Worm (Caenorhabditis elegans) whole organism, L2 larva: ENCODE results near the gene scl-23.

Experiments
- C34F6.9 ChIP-seq: fragments of 150-350 bp; optimal IDR thresholded peaks from 2 replicates; lab custom pipeline; 2014; ENCODE audit warnings: missing biosample characterization, missing genetic modification characterization
- F13H6.1 ChIP-seq: sonication (generic microtip); optimal IDR thresholded peaks from 2 replicates; lab custom pipeline; 2016; ENCODE audit warnings: missing genetic modification characterization, missing compliant biosample characterization
- R02D3.7 ChIP-seq: fragments of 150-350 bp; optimal IDR thresholded peaks from 2 replicates; lab custom pipeline; 2014; ENCODE audit warnings: missing biosample characterization, missing genetic modification characterization
- Y55F3AM.14 ChIP-seq: fragments of 200-800 bp; sonication (Bioruptor generic); optimal IDR thresholded peaks from 2 replicates; lab custom pipeline; 2018; ENCODE audit warnings: mild to moderate bottlenecking, missing genetic modification characterization, missing compliant biosample characterization
- ZK546.5 ChIP-seq: sonication (generic microtip); optimal IDR thresholded peaks from 2 replicates; lab custom pipeline; 2017; ENCODE audit warnings: missing biosample characterization, missing genetic modification characterization
- alr-1 ChIP-seq: fragments of 150-350 bp; optimal IDR thresholded peaks from 2 replicates; lab custom pipeline; 2014; ENCODE audit warnings: missing biosample characterization, missing genetic modification characterization
- aly-2 ChIP-seq: fragments of 150-350 bp; optimal IDR thresholded peaks from 2 replicates; lab custom pipeline; 2014; ENCODE audit warnings: missing biosample characterization, missing genetic modification characterization
- ama-1 ChIP-seq: fragments of 150-350 bp; optimal IDR thresholded peaks from 2 replicates; lab custom pipeline; 2018; ENCODE audit warnings: inconsistent platforms
- blmp-1 ChIP-seq: sonication (generic microtip); optimal IDR thresholded peaks from 2 replicates; lab custom pipeline; 2017; ENCODE audit warnings: missing genetic modification characterization, mild to moderate bottlenecking, missing compliant biosample characterization, antibody characterized with exemption, moderate library complexity; ENCODE audit not compliant: insufficient read depth
- ceh-16 ChIP-seq: fragments of 150-350 bp; optimal IDR thresholded peaks from 2 replicates; lab custom pipeline; 2014; ENCODE audit warnings: missing biosample characterization, missing genetic modification characterization
- ceh-82 ChIP-seq: fragments of 150-350 bp; optimal IDR thresholded peaks from 2 replicates; lab custom pipeline; 2014; ENCODE audit warnings: missing biosample characterization, missing genetic modification characterization
- crh-2 ChIP-seq: sonication (generic microtip); optimal IDR thresholded peaks from 2 replicates; lab custom pipeline; 2017; ENCODE audit warnings: missing biosample characterization, missing genetic modification characterization
- dmd-4 ChIP-seq: sonication (generic microtip); optimal IDR thresholded peaks from 2 replicates; lab custom pipeline; 2017; ENCODE audit warnings: missing biosample characterization, missing genetic modification characterization
- elt-1 ChIP-seq: fragments of 150-350 bp; optimal IDR thresholded peaks from 2 replicates; lab custom pipeline; 2014; ENCODE audit warnings: missing biosample characterization, missing genetic modification characterization
- elt-3 ChIP-seq: sonication (generic microtip); optimal IDR thresholded peaks from 2 replicates; lab custom pipeline; 2017; ENCODE audit warnings: missing biosample characterization, missing genetic modification characterization
- fos-1 ChIP-seq: fragments of 150-350 bp; optimal IDR thresholded peaks from 2 replicates; lab custom pipeline; 2014; ENCODE audit warnings: missing biosample characterization, missing genetic modification characterization
- lin-11 ChIP-seq: fragments of 150-350 bp; sonication (generic microtip); optimal IDR thresholded peaks from 2 replicates; lab custom pipeline; 2014; ENCODE audit warnings: missing biosample characterization, missing genetic modification characterization, inconsistent platforms, mixed read lengths
- lin-13 ChIP-seq: fragments of 150-350 bp; optimal IDR thresholded peaks from 2 replicates; lab custom pipeline; 2014; ENCODE audit warnings: missing biosample characterization, missing genetic modification reagents, missing genetic modification characterization
- lin-39 ChIP-seq: fragments of 150-350 bp; optimal IDR thresholded peaks from 2 replicates; lab custom pipeline; 2014; ENCODE audit warnings: missing biosample characterization, missing genetic modification reagents, missing genetic modification characterization
- mab-5 ChIP-seq: fragments of 150-350 bp; optimal IDR thresholded peaks from 2 replicates; lab custom pipeline; 2014; ENCODE audit warnings: missing biosample characterization, missing genetic modification characterization
- mdl-1 ChIP-seq, 2 experiments: fragments of 150-350 bp in 1 of 2; sonication (generic microtip) in 1 of 2; optimal IDR thresholded peaks; 2 replicates each; lab custom pipeline; 2017; ENCODE audit warnings: missing biosample characterization in 2 of 2, missing genetic modification characterization in 2 of 2
- nhr-10 ChIP-seq: sonication (generic microtip); optimal IDR thresholded peaks from 2 replicates; lab custom pipeline; 2017; ENCODE audit warnings: missing biosample characterization, missing genetic modification characterization
- nhr-11 ChIP-seq: fragments of 150-350 bp; optimal IDR thresholded peaks from 2 replicates; lab custom pipeline; 2014; ENCODE audit warnings: missing biosample characterization, missing genetic modification characterization
- nhr-129 ChIP-seq: fragments of 150-350 bp; optimal IDR thresholded peaks from 2 replicates; lab custom pipeline; 2014; ENCODE audit warnings: missing biosample characterization, missing genetic modification characterization
- nhr-23 ChIP-seq: fragments of 150-350 bp; optimal IDR thresholded peaks from 2 replicates; lab custom pipeline; 2014; ENCODE audit warnings: missing biosample characterization, missing genetic modification reagents, missing genetic modification characterization
- nhr-25 ChIP-seq: fragments of 150-350 bp; sonication (generic microtip); optimal IDR thresholded peaks from 3 replicates; lab custom pipeline; 2014; ENCODE audit warnings: missing biosample characterization, missing genetic modification characterization
- nhr-6 ChIP-seq: fragments of 150-350 bp; optimal IDR thresholded peaks from 2 replicates; lab custom pipeline; 2014; ENCODE audit warnings: missing biosample characterization, missing genetic modification characterization
- peb-1 ChIP-seq: fragments of 150-350 bp; optimal IDR thresholded peaks from 2 replicates; lab custom pipeline; 2014; ENCODE audit warnings: missing biosample characterization, missing genetic modification characterization
- sem-4 ChIP-seq: fragments of 150-350 bp; optimal IDR thresholded peaks from 2 replicates; lab custom pipeline; 2014; ENCODE audit warnings: missing biosample characterization, missing genetic modification reagents, missing genetic modification characterization
- skn-1 ChIP-seq: sonication (generic microtip); optimal IDR thresholded peaks from 2 replicates; lab custom pipeline; 2017; ENCODE audit warnings: missing biosample characterization, missing genetic modification characterization
- sma-3 ChIP-seq: sonication (generic microtip); optimal IDR thresholded peaks from 2 replicates; lab custom pipeline; 2016; ENCODE audit warnings: missing genetic modification reagents, missing genetic modification characterization, missing compliant biosample characterization
- sma-9 ChIP-seq, 2 experiments: fragments of 150-350 bp in 1 of 2; sonication (generic microtip) in 1 of 2; optimal IDR thresholded peaks; 2 replicates each; lab custom pipeline; 2014 to 2016; ENCODE audit warnings: missing genetic modification characterization in 2 of 2, mild to moderate bottlenecking in 1 of 2, missing biosample characterization in 1 of 2, missing compliant biosample characterization in 1 of 2, missing genetic modification reagents in 1 of 2, moderate library complexity in 1 of 2
- snpc-4 ChIP-seq: fragments of 150-350 bp; optimal IDR thresholded peaks from 2 replicates; lab custom pipeline; 2014; ENCODE audit warnings: missing biosample characterization, missing genetic modification characterization
- unc-55 ChIP-seq: fragments of 150-350 bp; sonication (generic microtip); optimal IDR thresholded peaks from 3 replicates; lab custom pipeline; 2014; ENCODE audit warnings: missing biosample characterization, missing genetic modification reagents, missing genetic modification characterization
- unc-62 ChIP-seq: fragments of 150-350 bp; optimal IDR thresholded peaks from 2 replicates; lab custom pipeline; 2014; ENCODE audit warnings: missing biosample characterization, missing genetic modification reagents, missing genetic modification characterization
- zag-1 ChIP-seq: fragments of 150-350 bp; optimal IDR thresholded peaks from 2 replicates; lab custom pipeline; 2014; ENCODE audit warnings: missing biosample characterization, missing genetic modification characterization
- ztf-1 ChIP-seq: fragments of 200-800 bp; sonication (Bioruptor generic); conservative IDR thresholded peaks from 2 replicates; pipeline ENCODE4 v1.3.6; 2022; ENCODE audit warnings: missing genetic modification characterization, missing compliant biosample characterization
- ztf-11 ChIP-seq: sonication (generic microtip); optimal IDR thresholded peaks from 2 replicates; lab custom pipeline; 2017; ENCODE audit warnings: missing biosample characterization, missing genetic modification characterization
- ztf-4 ChIP-seq: fragments of 150-350 bp; optimal IDR thresholded peaks from 2 replicates; lab custom pipeline; 2014; ENCODE audit warnings: missing biosample characterization, missing genetic modification characterization

scl-23 gene

DNA sequence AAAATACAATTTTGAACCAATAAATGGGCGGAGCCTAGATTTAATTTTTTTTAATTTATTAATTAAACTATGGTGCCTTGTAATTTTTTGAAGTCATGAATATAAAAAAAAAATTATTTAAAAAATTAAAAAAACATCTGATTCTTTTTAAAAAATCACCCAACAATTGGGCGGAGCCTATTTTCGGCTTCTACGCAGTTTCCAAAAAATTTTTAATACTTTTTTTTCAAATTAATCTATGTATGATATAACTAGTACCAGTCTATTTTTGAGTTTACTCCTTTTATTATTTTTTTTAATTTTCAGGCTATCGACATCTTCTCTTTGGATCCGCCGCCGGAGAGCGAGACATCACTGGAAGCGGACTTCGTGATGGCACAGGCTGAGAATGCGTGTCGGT lies 1.8 kb upstream of the scl-23 start, which contains the start of gene tpa-1:
Gene tpa-1, plus strand, starts transcription at position 301 of the 400 bp plus-strand sequence.
- TF ChIP-seq snpc-4 = no peak
- TF ChIP-seq nhr-23 (tag; lab: Kevin White, UChicago) = no peak
- no peak for TF ChIP-seq elt-3 (tag; lab: Kevin White, UChicago)
- no peak for TF ChIP-seq R02D3.7 (tag; lab: Kevin White, UChicago)
- no peak for TF ChIP-seq sma-9 (GFP tag; optimal IDR thresholded peaks at IDR 0.05; lab: Kevin White, UChicago)
- TF ChIP-seq sma-9 (tag; optimal IDR thresholded peaks at IDR 0.05; lab: Kevin White, UChicago) = no peak
- TF ChIP-seq lin-13 = no peak
- TF ChIP-seq nhr-6 = no peak
- no peak for TF ChIP-seq ztf-11 (tag; lab: Kevin White, UChicago)
- no peak for TF ChIP-seq fos-1 (tag; lab: Kevin White, UChicago)
- no peak for TF ChIP-seq lin-39 (tag; lab: Kevin White, UChicago)
- TF ChIP-seq nhr-11 (tag; lab: Kevin White, UChicago) = no peak
- TF ChIP-seq blmp-1 (tag; lab: Kevin White, UChicago) = no peak
- no peak for TF ChIP-seq unc-62 (GFP tag; lab: Kevin White, UChicago)
- no peak for TF ChIP-seq ztf-4 (tag; lab: Kevin White, UChicago)
- TF ChIP-seq ztf-1 = no peak
- no peak for TF ChIP-seq mdl-1 (tag; optimal IDR thresholded peaks at IDR 0.05; lab: Kevin White, UChicago)
- no peak for TF ChIP-seq aly-2 (tag; lab: Kevin White, UChicago)
- TF ChIP-seq alr-1 = no peak
- TF ChIP-seq skn-1 (tag; lab: Kevin White, UChicago) = no peak

DNA sequence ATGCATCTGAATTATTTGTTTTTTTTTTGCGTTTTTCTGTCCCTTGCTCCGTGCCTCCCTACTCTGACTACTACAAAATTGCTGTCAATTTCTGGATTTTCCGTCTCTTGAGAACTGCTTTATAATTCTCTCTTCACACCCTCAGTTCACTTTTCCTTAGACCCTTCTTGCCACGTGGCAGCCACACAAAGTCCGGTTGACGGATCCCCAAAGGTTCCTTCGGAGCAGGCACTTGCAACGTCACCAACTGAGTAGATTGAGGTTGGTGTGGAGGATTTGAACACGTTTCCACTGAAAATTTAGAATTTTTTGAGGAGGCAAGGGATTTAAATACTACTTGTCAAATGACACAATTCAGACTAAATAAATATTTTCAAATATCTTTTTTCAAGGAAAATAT lies 3.1 kb downstream of the scl-23 start:
- TF ChIP-seq unc-55 (GFP tag; lab: Kevin White, UChicago) (no peak), nhr-10 (tag; lab: Kevin White, UChicago) (no peak), mab-5 (tag; lab: Kevin White, UChicago) (no peak), ceh-16 (no peak), sem-4 (no peak), nhr-6 (no peak), alr-1 (no peak), Y55F3AM.14 (GFP tag; lab: Kevin White, UChicago) (no peak), nhr-23 (tag; lab: Kevin White, UChicago) (no peak)

DNA sequence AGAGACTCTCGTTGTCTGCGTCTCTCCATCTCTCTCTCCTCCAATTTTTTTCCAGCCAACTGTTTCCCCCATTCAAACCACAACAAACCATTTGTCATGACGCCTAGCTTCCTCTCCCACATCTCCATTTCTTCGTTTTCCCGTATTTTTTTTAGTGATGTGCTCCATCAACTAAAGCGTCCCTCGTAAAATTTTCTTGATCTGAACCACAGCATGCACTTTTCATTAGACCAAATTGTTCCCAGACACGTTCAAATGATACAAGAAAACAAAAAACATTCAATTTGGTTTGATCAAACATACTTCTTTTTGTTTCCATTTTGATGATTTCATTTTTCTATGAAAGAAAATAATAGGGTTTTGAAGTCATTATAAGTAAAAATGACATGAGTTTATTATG lies 7.6 kb downstream of the scl-23 start:
- no peak for TF ChIP-seq nhr-10 (tag; lab: Kevin White, UChicago)
- TF ChIP-seq, all 48 proteins: peak for 0

DNA sequence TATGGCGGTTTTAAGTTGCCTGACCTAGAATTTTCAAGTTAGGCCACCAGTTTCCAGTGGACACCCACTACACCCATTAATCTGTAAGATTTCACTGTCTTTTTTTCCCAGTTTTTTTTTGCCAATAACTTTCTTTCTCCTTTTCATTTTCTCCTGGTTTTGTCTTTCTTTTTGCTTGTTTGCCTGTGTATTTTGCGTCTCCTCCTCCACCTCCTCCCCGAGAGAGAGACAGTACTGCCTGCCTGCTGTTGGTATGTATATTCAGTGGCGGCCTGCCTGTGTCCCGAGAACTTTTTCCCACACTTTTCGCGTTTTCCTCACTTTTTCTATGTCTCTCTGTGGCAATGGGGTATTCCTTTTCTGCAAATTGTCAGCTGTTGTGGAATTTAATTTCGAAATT lies 8.5 kb downstream of the scl-23 start:
- TF ChIP-seq ztf-11 (tag; lab: Kevin White, UChicago) = no peak
- no peak for TF ChIP-seq crh-2
- no peak for TF ChIP-seq nhr-129 (tag; lab: Kevin White, UChicago)
- TF ChIP-seq ztf-1 = no peak
- TF ChIP-seq F13H6.1 (tag; lab: Kevin White, UChicago) = no peak
- no peak for TF ChIP-seq nhr-11 (tag; lab: Kevin White, UChicago)
- TF ChIP-seq ztf-4 (tag; lab: Kevin White, UChicago) = no peak
- TF ChIP-seq ama-1 = no peak
- TF ChIP-seq sem-4 = no peak
- TF ChIP-seq lin-11 = no peak
- no peak for TF ChIP-seq alr-1
- no peak for TF ChIP-seq nhr-10 (tag; lab: Kevin White, UChicago)
- no peak for TF ChIP-seq C34F6.9 (tag; lab: Kevin White, UChicago)
- no peak for TF ChIP-seq ceh-82 (tag; lab: Kevin White, UChicago)

DNA sequence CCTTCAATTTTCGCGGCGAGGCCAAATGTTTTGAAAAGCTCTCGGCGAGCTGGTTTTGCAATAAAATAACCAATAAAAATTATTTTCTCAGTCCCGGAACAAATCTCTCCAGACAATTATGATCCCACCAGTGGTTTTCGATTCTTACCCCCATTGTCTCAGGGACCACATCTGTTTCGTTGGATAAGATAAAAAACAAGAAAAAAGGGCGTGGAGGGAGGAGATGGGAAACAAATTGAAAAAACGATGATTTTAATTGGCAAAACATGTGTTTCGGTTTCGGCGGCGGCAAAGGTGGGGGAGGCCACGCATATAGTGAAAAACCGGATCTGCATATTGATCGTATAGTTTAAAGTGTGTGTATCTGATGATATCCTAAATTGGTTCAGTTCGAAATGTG lies 8.9 kb downstream of the scl-23 start:
- TF ChIP-seq nhr-11 (tag; lab: Kevin White, UChicago) = no peak
- no peak for TF ChIP-seq elt-1
- TF ChIP-seq unc-62 (GFP tag; lab: Kevin White, UChicago) = no peak
- TF ChIP-seq snpc-4 = no peak
- TF ChIP-seq alr-1 = no peak

DNA sequence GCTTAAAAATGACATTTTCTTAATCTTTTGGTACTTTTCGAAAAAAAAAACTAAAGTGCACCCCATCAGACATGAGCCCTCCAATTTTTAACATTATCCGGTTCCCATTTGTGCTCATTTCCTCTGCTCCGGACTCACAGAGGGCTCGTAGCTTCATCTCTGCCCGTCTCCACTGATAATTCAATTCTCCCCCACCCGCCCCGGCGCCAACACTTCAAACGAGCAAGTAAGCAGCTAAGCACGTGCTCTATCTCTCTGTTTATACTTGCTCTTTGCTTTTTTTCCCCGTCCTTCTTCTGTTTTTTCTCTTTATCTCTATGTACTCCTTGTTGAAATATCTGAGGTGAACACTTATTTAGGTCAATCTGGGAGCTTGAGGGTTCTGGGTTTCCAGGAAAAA lies 10.7 kb downstream of the scl-23 start, which contains the start of gene T05C7.9:
Gene T05C7.9, plus strand, starts transcription at position 72 of the 400 bp plus-strand sequence.
- no peak for TF ChIP-seq alr-1
- no peak for TF ChIP-seq lin-13
- TF ChIP-seq ceh-82 (tag; lab: Kevin White, UChicago) = no peak
- no peak for TF ChIP-seq lin-39 (tag; lab: Kevin White, UChicago)
- no peak for TF ChIP-seq nhr-25 (tag; lab: Kevin White, UChicago)
- TF ChIP-seq peb-1 (tag; lab: Kevin White, UChicago) = no peak
- TF ChIP-seq lin-11 = no peak
- no peak for TF ChIP-seq sma-3
- TF ChIP-seq F13H6.1 (tag; lab: Kevin White, UChicago) = peak; percentile 47
- peak; percentile 32 for TF ChIP-seq nhr-129 (tag; lab: Kevin White, UChicago)
- TF ChIP-seq nhr-11 (tag; lab: Kevin White, UChicago) = no peak
- no peak for TF ChIP-seq snpc-4
- TF ChIP-seq C34F6.9 (tag; lab: Kevin White, UChicago) = peak; percentile 37
- TF ChIP-seq mdl-1 (tag; optimal IDR thresholded peaks at IDR 0.05; lab: Kevin White, UChicago) = peak in 1 of 2 experiments; percentile 4
- TF ChIP-seq zag-1 (tag; lab: Kevin White, UChicago) = no peak
- TF ChIP-seq ZK546.5 = no peak
- peak; percentile 35 for TF ChIP-seq sma-9 (GFP tag; optimal IDR thresholded peaks at IDR 0.05; lab: Kevin White, UChicago)
- no peak for TF ChIP-seq sma-9 (tag; optimal IDR thresholded peaks at IDR 0.05; lab: Kevin White, UChicago)
- TF ChIP-seq sem-4 = no peak
- no peak for TF ChIP-seq unc-62 (GFP tag; lab: Kevin White, UChicago)
- no peak for TF ChIP-seq dmd-4
- no peak for TF ChIP-seq blmp-1 (tag; lab: Kevin White, UChicago)
